Fruit fly (Drosophila melanogaster) whole organism, embryonic: ENCODE measurements around the gene Hrd3.

Experiments used
- ATbp ChIP-seq: fragments of 200-800 bp; sonication (Bioruptor generic); optimal IDR thresholded peaks from 2 replicates; lab custom pipeline; 2017; ENCODE audit warnings: missing biosample characterization, mild to moderate bottlenecking, missing genetic modification characterization, missing genetic modification reagents
- Awh ChIP-seq: fragments of 200-800 bp; sonication (Bioruptor generic); IDR thresholded peaks from 2 replicates; pipeline ENCODE4, ENCODE4 v1.3.6; 2022; ENCODE audit warnings: missing biosample characterization, missing genetic modification characterization
- CG11560 ChIP-seq: fragments of 200-800 bp; sonication (Bioruptor generic); IDR thresholded peaks from 3 replicates; pipeline ENCODE4 v1.3.6; 2022; ENCODE audit warnings: missing biosample characterization, missing genetic modification characterization
- CG12071 ChIP-seq: fragments of 200-800 bp; sonication (Bioruptor generic); optimal IDR thresholded peaks from 3 replicates; lab custom pipeline; 2018; ENCODE audit warnings: missing biosample characterization, mild to moderate bottlenecking, missing genetic modification characterization
- CG12391 ChIP-seq: fragments of 200-800 bp; sonication (Bioruptor generic); optimal IDR thresholded peaks from 3 replicates; lab custom pipeline; 2018; ENCODE audit warnings: missing biosample characterization, mild to moderate bottlenecking, missing genetic modification characterization, moderate library complexity
- CG12744 ChIP-seq: fragments of 200-800 bp; sonication (Bioruptor generic); optimal IDR thresholded peaks from 2 replicates; lab custom pipeline; 2016; ENCODE audit warnings: missing biosample characterization, missing genetic modification characterization
- CG12769 ChIP-seq: fragments of 200-800 bp; sonication (Bioruptor generic); optimal IDR thresholded peaks from 2 replicates; lab custom pipeline; 2019; ENCODE audit warnings: missing biosample characterization, mild to moderate bottlenecking, missing genetic modification characterization, moderate library complexity
- CG15269 ChIP-seq: fragments of 200-800 bp; sonication (Bioruptor generic); optimal IDR thresholded peaks from 2 replicates; lab custom pipeline; 2018; ENCODE audit warnings: missing biosample characterization, mild to moderate bottlenecking, missing genetic modification characterization, moderate library complexity
- CG1529 ChIP-seq: fragments of 200-800 bp; sonication (Bioruptor generic); optimal IDR thresholded peaks from 3 replicates; lab custom pipeline; 2018; ENCODE audit warnings: missing biosample characterization, missing genetic modification characterization
- CG1832 ChIP-seq: fragments of 200-800 bp; sonication (Bioruptor generic); optimal IDR thresholded peaks from 2 replicates; lab custom pipeline; 2017; ENCODE audit warnings: missing biosample characterization, mild to moderate bottlenecking, missing genetic modification characterization, inconsistent platforms
- CG2678 ChIP-seq: fragments of 200-800 bp; sonication (Bioruptor generic); optimal IDR thresholded peaks from 3 replicates; lab custom pipeline; 2019; ENCODE audit warnings: missing biosample characterization, mild to moderate bottlenecking, missing genetic modification characterization, moderate library complexity
- CG6254 ChIP-seq: fragments of 200-800 bp; sonication (Bioruptor generic); optimal IDR thresholded peaks from 3 replicates; lab custom pipeline; 2017; ENCODE audit warnings: mild to moderate bottlenecking, missing biosample characterization, missing genetic modification reagents, missing genetic modification characterization
- CG7271 ChIP-seq: fragments of 200-800 bp; sonication (Bioruptor generic); optimal IDR thresholded peaks from 2 replicates; lab custom pipeline; 2018; ENCODE audit warnings: missing biosample characterization, mild to moderate bottlenecking, missing genetic modification characterization, moderate library complexity
- CG8359 ChIP-seq: fragments of 200-800 bp; sonication (Bioruptor generic); optimal IDR thresholded peaks from 2 replicates; lab custom pipeline; 2017; ENCODE audit warnings: missing biosample characterization, mild to moderate bottlenecking, missing genetic modification characterization, borderline replicate concordance
- CG9609 ChIP-seq: fragments of 200-800 bp; sonication (Bioruptor generic); optimal IDR thresholded peaks from 3 replicates; lab custom pipeline; 2016; ENCODE audit warnings: missing biosample characterization, missing genetic modification characterization
- CG9727 ChIP-seq: fragments of 200-800 bp; sonication (Bioruptor generic); optimal IDR thresholded peaks from 3 replicates; lab custom pipeline; 2017; ENCODE audit warnings: missing biosample characterization, mild to moderate bottlenecking, missing genetic modification characterization
- Deaf1 ChIP-seq: fragments of 200-800 bp; optimal IDR thresholded peaks from 3 replicates; lab custom pipeline; 2019; ENCODE audit warnings: missing biosample characterization, mild to moderate bottlenecking, missing genetic modification characterization, moderate library complexity
- Dref ChIP-seq: fragments of 200-800 bp; sonication (Bioruptor generic); IDR thresholded peaks from 2 replicates; pipeline ENCODE4 v1.3.6; 2022; ENCODE audit warnings: missing biosample characterization, missing genetic modification characterization
- Eip74EF ChIP-seq, 2 experiments: fragments of 200-800 bp in 1 of 2; fragments of >200 bp in 1 of 2; sonication (Bioruptor generic) in 1 of 2; optimal IDR thresholded peaks; 2 replicates each; lab custom pipeline; 2017 to 2019; ENCODE audit warnings: missing biosample characterization in 2 of 2, missing genetic modification characterization in 2 of 2, mild to moderate bottlenecking in 1 of 2, moderate library complexity in 1 of 2
- GATAe ChIP-seq: fragments of 200-800 bp; sonication (Bioruptor generic); conservative IDR thresholded peaks from 2 replicates; pipeline ENCODE4 v1.3.6; 2022; ENCODE audit warnings: missing biosample characterization, missing genetic modification characterization
- H15 ChIP-seq: fragments of 200-800 bp; sonication (Bioruptor generic); IDR thresholded peaks from 3 replicates; pipeline ENCODE4 v1.3.6; 2022; ENCODE audit warnings: missing biosample characterization, missing genetic modification characterization
- HLH4C ChIP-seq: fragments of 200-800 bp; sonication (Bioruptor generic); IDR thresholded peaks from 3 replicates; pipeline ENCODE4 v1.3.6; 2022; ENCODE audit warnings: missing biosample characterization, missing genetic modification characterization; ENCODE audit not compliant: partially characterized antibody
- Hr3 ChIP-seq: fragments of 200-800 bp; sonication (Bioruptor generic); optimal IDR thresholded peaks from 3 replicates; lab custom pipeline; 2016; ENCODE audit warnings: missing biosample characterization, missing genetic modification characterization
- Hr78 ChIP-seq, 2 experiments: fragments of 200-800 bp in 1 of 2; fragments of >200 bp in 1 of 2; sonication (Bioruptor generic) in 1 of 2; optimal IDR thresholded peaks; 2 replicates each; lab custom pipeline; 2017 to 2019; ENCODE audit warnings: missing biosample characterization in 2 of 2, missing genetic modification characterization in 2 of 2, mild to moderate bottlenecking in 1 of 2, moderate library complexity in 1 of 2
- MTF-1 ChIP-seq: fragments of 200-800 bp; sonication (Bioruptor generic); optimal IDR thresholded peaks from 2 replicates; lab custom pipeline; 2018; ENCODE audit warnings: missing biosample characterization, mild to moderate bottlenecking, missing genetic modification characterization, borderline replicate concordance
- Med ChIP-seq: fragments of 200-800 bp; sonication (Bioruptor generic); peaks from one replicate; lab custom pipeline; 2016; ENCODE audit warnings: missing biosample characterization, missing genetic modification characterization, mild to moderate bottlenecking, inconsistent platforms, moderate library complexity
- Mes4 ChIP-seq: fragments of 200-800 bp; sonication (Bioruptor generic); optimal IDR thresholded peaks from 2 replicates; lab custom pipeline; 2016; ENCODE audit warnings: missing biosample characterization, missing genetic modification characterization
- Tbp ChIP-seq: fragments of >200 bp; optimal IDR thresholded peaks from 2 replicates; lab custom pipeline; 2018; ENCODE audit warnings: missing biosample characterization, missing genetic modification characterization
- Xrp1 ChIP-seq: fragments of 200-800 bp; sonication (Bioruptor generic); IDR thresholded peaks from 2 replicates; pipeline ENCODE4 v1.3.6; 2022; ENCODE audit warnings: missing biosample characterization, missing genetic modification characterization
- abd-A ChIP-seq: fragments of 200-800 bp; sonication (Bioruptor generic); optimal IDR thresholded peaks from 3 replicates; lab custom pipeline; 2019; ENCODE audit warnings: missing biosample characterization, mild to moderate bottlenecking, missing genetic modification characterization, moderate library complexity
- chif ChIP-seq, 2 experiments: fragments of 200-800 bp; sonication (Bioruptor generic); optimal IDR thresholded peaks; 3 replicates each; lab custom pipeline; 2016; ENCODE audit warnings: missing biosample characterization in 2 of 2, missing genetic modification characterization in 2 of 2
- ci ChIP-seq: fragments of 200-800 bp; sonication (Bioruptor generic); IDR thresholded peaks from 3 replicates; pipeline ENCODE4 v1.3.6; 2022; ENCODE audit warnings: missing biosample characterization, missing genetic modification characterization
- danr ChIP-seq: fragments of 200-800 bp; sonication (Bioruptor generic); IDR thresholded peaks from 2 replicates; pipeline ENCODE4 v1.3.6; 2022; ENCODE audit warnings: missing biosample characterization, missing genetic modification characterization
- dpn ChIP-seq, 2 experiments: fragments of 200-800 bp; sonication (Bioruptor generic); optimal IDR thresholded peaks; 3 replicates each; lab custom pipeline; 2016; ENCODE audit warnings: missing biosample characterization in 2 of 2, missing genetic modification characterization in 2 of 2
- ewg ChIP-seq: fragments of 200-800 bp; sonication (Bioruptor generic); optimal IDR thresholded peaks from 3 replicates; lab custom pipeline; 2017; ENCODE audit warnings: mild to moderate bottlenecking, missing biosample characterization, missing genetic modification reagents, missing genetic modification characterization
- fd64A ChIP-seq: fragments of 200-800 bp; sonication (Bioruptor generic); optimal IDR thresholded peaks from 3 replicates; lab custom pipeline; 2018; ENCODE audit warnings: missing biosample characterization, mild to moderate bottlenecking, missing genetic modification characterization
- gsb-n ChIP-seq: fragments of 200-800 bp; sonication (Bioruptor generic); optimal IDR thresholded peaks from 3 replicates; lab custom pipeline; 2018; ENCODE audit warnings: missing biosample characterization, mild to moderate bottlenecking, missing genetic modification characterization
- ind ChIP-seq: fragments of 200-800 bp; sonication (Bioruptor generic); optimal IDR thresholded peaks from 3 replicates; lab custom pipeline; 2016; ENCODE audit warnings: missing biosample characterization, missing genetic modification characterization
- insv ChIP-seq, 2 experiments: fragments of 200-800 bp; sonication (Bioruptor generic); optimal IDR thresholded peaks; 3 replicates each; lab custom pipeline; 2016 to 2018; ENCODE audit warnings: missing biosample characterization in 2 of 2, missing genetic modification characterization in 2 of 2
- inv ChIP-seq: fragments of 200-800 bp; sonication (Bioruptor generic); IDR thresholded peaks from 2 replicates; pipeline ENCODE4 v1.3.6; 2022; ENCODE audit warnings: missing biosample characterization, missing genetic modification characterization; ENCODE audit not compliant: partially characterized antibody
- oc ChIP-seq: fragments of 200-800 bp; sonication (Bioruptor generic); optimal IDR thresholded peaks from 2 replicates; lab custom pipeline; 2018; ENCODE audit warnings: missing biosample characterization, mild to moderate bottlenecking, missing genetic modification characterization, moderate library complexity
- pb ChIP-seq: fragments of 200-800 bp; sonication (Bioruptor generic); optimal IDR thresholded peaks from 3 replicates; lab custom pipeline; 2016; ENCODE audit warnings: missing biosample characterization, missing genetic modification characterization
- so ChIP-seq: fragments of 200-800 bp; sonication (Bioruptor generic); IDR thresholded peaks from 3 replicates; pipeline ENCODE4 v1.3.6; 2022; ENCODE audit warnings: missing biosample characterization, missing genetic modification characterization
- vvl ChIP-seq: fragments of 200-800 bp; sonication (Bioruptor generic); IDR thresholded peaks from 2 replicates; pipeline ENCODE4 v1.3.6; 2022; ENCODE audit warnings: missing biosample characterization, missing genetic modification characterization
- wdn ChIP-seq: fragments of 200-800 bp; sonication (Bioruptor generic); IDR thresholded peaks from 2 replicates; pipeline ENCODE4 v1.3.6; 2022; ENCODE audit warnings: missing biosample characterization, missing genetic modification characterization

Hrd3 gene

dm6 chr3R:23737676-23738574, 20.4 kb downstream of the Hrd3 start (continued):
- TF ChIP-seq chif (GFP tag; optimal IDR thresholded peaks at IDR 0.05; lab: Kevin White, UChicago) (no peak), CG9609 (GFP tag; lab: Kevin White, UChicago) (no peak), dpn (GFP tag; optimal IDR thresholded peaks at IDR 0.05; lab: Kevin White, UChicago) (no peak), gsb-n (no peak), ind (GFP tag; lab: Kevin White, UChicago) (no peak), CG2678 (tag; lab: Kevin White, UChicago) (no peak), CG15269 (tag; lab: Kevin White, UChicago) (no peak)

dm6 chr3R:23736365-23736764, 22.0 kb downstream of the Hrd3 start:
- TF ChIP-seq Med (GFP tag; lab: Kevin White, UChicago) = peak; percentile 65
- peak; percentile 62 for TF ChIP-seq abd-A (tag; lab: Kevin White, UChicago)
- TF ChIP-seq CG12744 = no peak
- no peak for TF ChIP-seq MTF-1 (GFP tag; lab: Kevin White, UChicago)
- peak; percentile 17 for TF ChIP-seq oc (tag; lab: Kevin White, UChicago)
- peak in 1 of 2 experiments; percentile 16 for TF ChIP-seq Eip74EF (GFP tag; optimal IDR thresholded peaks at IDR 0.05; lab: Kevin White, UChicago)
- peak; percentile 14 for TF ChIP-seq CG12071 (GFP tag; lab: Kevin White, UChicago)
- no peak for TF ChIP-seq inv (GFP tag; lab: Robert Waterston, UW)
- TF ChIP-seq pb (GFP tag; lab: Kevin White, UChicago) = peak; percentile 7
- peak; percentile 42; the same call in 1 of the 3 replicates for TF ChIP-seq H15 (GFP tag; lab: Robert Waterston, UW)
- no peak for TF ChIP-seq Hr78 (GFP tag; optimal IDR thresholded peaks at IDR 0.05; lab: Kevin White, UChicago)
- TF ChIP-seq ci (GFP tag; lab: Robert Waterston, UW) = peak; percentile 54; the same call in 1 of the 3 replicates
- TF ChIP-seq CG11560 (tag; lab: Robert Waterston, UW) = no peak
- peak; percentile 62; the same call in 1 of the 2 replicates for TF ChIP-seq vvl
- peak; percentile 59 for TF ChIP-seq CG12769 (tag; lab: Kevin White, UChicago)
- peak; percentile 42 for TF ChIP-seq ATbp (GFP tag; lab: Kevin White, UChicago)
- TF ChIP-seq CG1832 = no peak
- peak; percentile 58; the same call in 1 of the 2 replicates for TF ChIP-seq Awh (GFP tag; lab: Robert Waterston, UW)
- TF ChIP-seq so (GFP tag; lab: Robert Waterston, UW) = 0 out of 3 replicates have a peak, but pooled peaks have one; percentile 21
- TF ChIP-seq Xrp1 (GFP tag; lab: Robert Waterston, UW) = 0 out of 2 replicates have a peak, but pooled peaks have one; percentile 16
- no peak for TF ChIP-seq CG12391

dm6 chr3R:23735648-23736047, 22.7 kb downstream of the Hrd3 start:
- peak; percentile 100 for TF ChIP-seq CG8359 (GFP tag; lab: Kevin White, UChicago)
- no peak for TF ChIP-seq CG6254
- TF ChIP-seq Med (GFP tag; lab: Kevin White, UChicago) = peak; percentile 46
- peak; percentile 21 for TF ChIP-seq Tbp (GFP tag; lab: Kevin White, UChicago)
- no peak for TF ChIP-seq Hr3 (GFP tag; lab: Kevin White, UChicago)
- TF ChIP-seq HLH4C (GFP tag; lab: Robert Waterston, UW) = 0 out of 3 replicates have a peak, but pooled peaks have one; percentile 20
- no peak for TF ChIP-seq MTF-1 (GFP tag; lab: Kevin White, UChicago)
- no peak for TF ChIP-seq wdn (GFP tag; lab: Robert Waterston, UW)
- TF ChIP-seq Dref (GFP tag; lab: Robert Waterston, UW) = no peak
- peak; percentile 18 for TF ChIP-seq ewg
- no peak for TF ChIP-seq insv (GFP tag; optimal IDR thresholded peaks at IDR 0.05; lab: Kevin White, UChicago)
- TF ChIP-seq fd64A = no peak
- TF ChIP-seq CG7271 = no peak
- no peak for TF ChIP-seq GATAe (GFP tag; lab: Robert Waterston, UW)
- no peak for TF ChIP-seq CG1529 (GFP tag; lab: Kevin White, UChicago)
- no peak for TF ChIP-seq CG9727 (GFP tag; lab: Kevin White, UChicago)
- TF ChIP-seq Mes4 = no peak
- no peak for TF ChIP-seq danr
- TF ChIP-seq CG2678 (tag; lab: Kevin White, UChicago) = no peak
- TF ChIP-seq Deaf1 (tag; lab: Kevin White, UChicago) = no peak
